Fruit fly (Drosophila melanogaster) whole organism, adult: ENCODE results near the gene CG9263.

Source experiments
- CG14711 ChIP-seq: fragments of 200-800 bp; sonication (Bioruptor generic); optimal IDR thresholded peaks from 2 replicates; lab custom pipeline; 2018; ENCODE audit warnings: missing biosample characterization, mild to moderate bottlenecking, missing genetic modification characterization, moderate library complexity
- CG1620 ChIP-seq: fragments of 200-800 bp; sonication (Bioruptor generic); optimal IDR thresholded peaks from 2 replicates; lab custom pipeline; 2016; ENCODE audit warnings: missing biosample characterization, missing genetic modification characterization
- CG33017 ChIP-seq: fragments of 200-800 bp; sonication (Bioruptor generic); optimal IDR thresholded peaks from 2 replicates; lab custom pipeline; 2018; ENCODE audit warnings: missing biosample characterization, mild to moderate bottlenecking, missing genetic modification characterization, moderate library complexity
- CG5204 ChIP-seq: fragments of 200-800 bp; sonication (Bioruptor generic); optimal IDR thresholded peaks from 2 replicates; lab custom pipeline; 2016; ENCODE audit warnings: missing biosample characterization, missing genetic modification characterization
- CG7045 ChIP-seq: fragments of 200-800 bp; sonication (Bioruptor generic); optimal IDR thresholded peaks from 2 replicates; lab custom pipeline; 2017; ENCODE audit warnings: missing biosample characterization, mild to moderate bottlenecking, missing genetic modification characterization
- CG7101 ChIP-seq: fragments of 200-800 bp; sonication (Bioruptor generic); optimal IDR thresholded peaks from 2 replicates; lab custom pipeline; 2018; ENCODE audit warnings: missing biosample characterization, mild to moderate bottlenecking, missing genetic modification characterization, moderate library complexity
- Clk ChIP-seq: fragments of 200-800 bp; sonication (Bioruptor generic); optimal IDR thresholded peaks from 2 replicates; lab custom pipeline; 2017; ENCODE audit warnings: missing biosample characterization, missing genetic modification characterization
- Crg-1 ChIP-seq: fragments of 200-800 bp; sonication (Bioruptor generic); optimal IDR thresholded peaks from 2 replicates; lab custom pipeline; 2016; ENCODE audit warnings: missing biosample characterization, missing genetic modification characterization
- bab1 ChIP-seq: fragments of 200-800 bp; sonication (Bioruptor generic); optimal IDR thresholded peaks from 3 replicates; lab custom pipeline; 2019; ENCODE audit warnings: missing biosample characterization, mild to moderate bottlenecking, missing genetic modification characterization, moderate library complexity
- cic ChIP-seq: fragments of 200-800 bp; sonication (Bioruptor generic); optimal IDR thresholded peaks from 2 replicates; lab custom pipeline; 2017; ENCODE audit warnings: missing biosample characterization, mild to moderate bottlenecking, missing genetic modification characterization, moderate library complexity
- cnc ChIP-seq, 2 experiments: fragments of >200 bp; optimal IDR thresholded peaks; 2 replicates each; lab custom pipeline; 2017
- kay ChIP-seq: fragments of 200-800 bp; sonication (Bioruptor generic); peaks from one replicate; lab custom pipeline; 2016; ENCODE audit warnings: missing biosample characterization, missing genetic modification characterization, borderline replicate concordance
- ovo ChIP-seq: fragments of 200-800 bp; sonication (Bioruptor generic); optimal IDR thresholded peaks from 2 replicates; lab custom pipeline; 2016; ENCODE audit warnings: missing biosample characterization, missing genetic modification characterization
- pad ChIP-seq: fragments of 200-800 bp; sonication (Bioruptor generic); optimal IDR thresholded peaks from 3 replicates; lab custom pipeline; 2017; ENCODE audit warnings: missing biosample characterization, missing genetic modification characterization, mild to moderate bottlenecking, moderate library complexity, missing genetic modification reagents

DNA sequence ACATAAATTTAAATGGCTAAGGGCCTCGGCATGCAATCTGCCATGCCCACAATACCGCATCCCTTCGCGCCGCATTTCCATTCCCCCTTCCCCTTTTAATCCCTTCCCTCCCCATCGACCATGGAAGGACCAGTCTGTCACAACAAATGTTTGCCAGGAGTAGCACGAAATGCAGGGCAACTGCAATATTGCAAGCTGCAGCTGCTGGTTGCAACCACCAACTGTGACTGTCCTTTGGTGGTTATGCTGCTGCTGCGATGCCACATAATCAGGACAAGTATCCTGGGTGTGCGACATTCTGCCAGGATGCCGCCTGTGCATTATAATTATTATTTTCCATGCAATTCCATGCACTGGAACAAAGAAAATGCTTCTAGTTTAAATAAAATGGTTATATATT lies 49.0 kb upstream of the CG9263 start:
- no peak for TF ChIP-seq bab1 (GFP tag; lab: Kevin White, UChicago)
- no peak for TF ChIP-seq ovo
- no peak for TF ChIP-seq pad
- no peak for TF ChIP-seq CG1620 (GFP tag; lab: Kevin White, UChicago)
- TF ChIP-seq CG14711 (tag; lab: Kevin White, UChicago) = no peak
- no peak for TF ChIP-seq CG5204 (GFP tag; lab: Kevin White, UChicago)
- no peak for TF ChIP-seq Crg-1
- no peak for TF ChIP-seq CG7101 (tag; lab: Kevin White, UChicago)
- no peak for TF ChIP-seq kay (GFP tag; lab: Kevin White, UChicago)
- no peak for TF ChIP-seq Clk (GFP tag; lab: Kevin White, UChicago)
- TF ChIP-seq cnc (optimal IDR thresholded peaks at IDR 0.05; lab: Kevin White, UChicago) = no peak
- TF ChIP-seq CG33017 (tag; lab: Kevin White, UChicago) = no peak
- TF ChIP-seq cic (GFP tag; lab: Kevin White, UChicago) = no peak
- TF ChIP-seq CG7045 (GFP tag; lab: Kevin White, UChicago) = no peak
